Worm (Caenorhabditis elegans): Measurements from ENCODE around the gene Y76B12C.9.

The Y76B12C.9 gene

ce11 chrIV:2077159-2077835, 40.4 kb upstream of the Y76B12C.9 start:
- peak in 1 of 6 experiments; percentile 0 for TF ChIP-seq elt-3 (tag; optimal IDR thresholded peaks at IDR 0.05)
- no peak for TF ChIP-seq sptf-1 (tag; optimal IDR thresholded peaks at IDR 0.05)
- TF ChIP-seq aha-1 (tag; optimal IDR thresholded peaks at IDR 0.05): no peak
- TF ChIP-seq tbx-2 (tag; optimal IDR thresholded peaks at IDR 0.05): peak; percentile 34
- no peak for TF ChIP-seq pqm-1 (tag; optimal IDR thresholded peaks at IDR 0.05)
- peak; percentile 48 for TF ChIP-seq nhr-47 (tag; optimal IDR thresholded peaks at IDR 0.05)
- no peak for TF ChIP-seq ces-1 (GFP tag; optimal IDR thresholded peaks at IDR 0.05)
- no peak for TF ChIP-seq ceh-63 (GFP tag; optimal IDR thresholded peaks at IDR 0.05)
- no peak for TF ChIP-seq zag-1 (tag; optimal IDR thresholded peaks at IDR 0.05)
- TF ChIP-seq egl-27 (tag; optimal IDR thresholded peaks at IDR 0.05): no peak
- TF ChIP-seq lin-14 (GFP tag; optimal IDR thresholded peaks at IDR 0.05): peak; percentile 52
- no peak for TF ChIP-seq mep-1 (tag; optimal IDR thresholded peaks at IDR 0.05)
- no peak for TF ChIP-seq efl-1 (optimal IDR thresholded peaks at IDR 0.05)
- peak in 1 of 2 experiments; percentile 54 for TF ChIP-seq efl-1 (GFP tag; optimal IDR thresholded peaks at IDR 0.05 in 1 of 2)
- TF ChIP-seq fkh-8 (tag; optimal IDR thresholded peaks at IDR 0.05): peak; percentile 37
- TF ChIP-seq nhr-71 (tag; optimal IDR thresholded peaks at IDR 0.05): peak; percentile 52
- TF ChIP-seq ztf-11 (tag; optimal IDR thresholded peaks at IDR 0.05): no peak

ce11 chrIV:2065895-2066294, 29.0 kb upstream of the Y76B12C.9 start, which contains the start of gene arrd-26:
TSS of gene arrd-26 (plus strand) at chrIV:2066195.
- TF ChIP-seq efl-1 (optimal IDR thresholded peaks at IDR 0.05) (no peak), efl-1 (GFP tag; optimal IDR thresholded peaks at IDR 0.05 in 1 of 2) (peak in 1 of 2 experiments; percentile 85), ztf-11 (tag; optimal IDR thresholded peaks at IDR 0.05) (no peak), lin-14 (GFP tag; optimal IDR thresholded peaks at IDR 0.05) (peak; percentile 34)

- TF ChIP-seq fos-1 (tag; optimal IDR thresholded peaks at IDR 0.05) (no peak), tbx-2 (tag; optimal IDR thresholded peaks at IDR 0.05) (no peak), efl-1 (optimal IDR thresholded peaks at IDR 0.05) (no peak), efl-1 (GFP tag; optimal IDR thresholded peaks at IDR 0.05 in 1 of 2) (peak in 1 of 2 experiments; percentile 88), ceh-8 (GFP tag; optimal IDR thresholded peaks at IDR 0.05) (no peak)
Measured at ce11 chrIV:2059011-2059410, 22.1 kb upstream of the Y76B12C.9 start, which contains the start of gene R05C11.2. TSS of gene R05C11.2 (minus strand) at chrIV:2059111.

- TF ChIP-seq aly-2 (tag; optimal IDR thresholded peaks at IDR 0.05) (no peak), tbx-2 (tag; optimal IDR thresholded peaks at IDR 0.05) (no peak), nhr-20 (tag; optimal IDR thresholded peaks at IDR 0.05) (no peak), unc-30 (tag; optimal IDR thresholded peaks at IDR 0.05) (no peak), aha-1 (tag; optimal IDR thresholded peaks at IDR 0.05) (no peak), elt-2 (tag; optimal IDR thresholded peaks at IDR 0.05) (no peak), tlp-1 (tag; optimal IDR thresholded peaks at IDR 0.05) (no peak), nhr-76 (tag; optimal IDR thresholded peaks at IDR 0.05) (no peak), lin-15B (tag; optimal IDR thresholded peaks at IDR 0.05) (no peak), mep-1 (tag; optimal IDR thresholded peaks at IDR 0.05) (no peak), mab-9 (GFP tag; IDR thresholded peaks at IDR 0.05) (no peak), lin-14 (GFP tag; optimal IDR thresholded peaks at IDR 0.05) (no peak), sptf-1 (tag; optimal IDR thresholded peaks at IDR 0.05) (no peak), fkh-10 (GFP tag; optimal IDR thresholded peaks at IDR 0.05) (no peak), hlh-17 (GFP tag; optimal IDR thresholded peaks at IDR 0.05; ENCODE audit: borderline replicate concordance) (no peak), pqm-1 (tag; optimal IDR thresholded peaks at IDR 0.05) (no peak), efl-1 (optimal IDR thresholded peaks at IDR 0.05) (no peak), efl-1 (GFP tag; optimal IDR thresholded peaks at IDR 0.05 in 1 of 2) (no peak), pag-3 (tag; optimal IDR thresholded peaks at IDR 0.05; ENCODE audit: borderline replicate concordance, insufficient read depth) (no peak), ztf-11 (tag; optimal IDR thresholded peaks at IDR 0.05) (no peak)
Measured at ce11 chrIV:2057462-2057861, 20.6 kb upstream of the Y76B12C.9 start.

ce11 chrIV:2053591-2053990, 16.7 kb upstream of the Y76B12C.9 start:
- no peak for TF ChIP-seq nhr-84 (tag; optimal IDR thresholded peaks at IDR 0.05)
- TF ChIP-seq lin-35 (GFP tag; optimal IDR thresholded peaks at IDR 0.05): peak in 1 of 2 experiments; percentile 23
- TF ChIP-seq blmp-1 (tag; optimal IDR thresholded peaks at IDR 0.05): no peak
- no peak for TF ChIP-seq lin-13 (GFP tag; optimal IDR thresholded peaks at IDR 0.05)
- no peak for TF ChIP-seq hlh-17 (GFP tag; optimal IDR thresholded peaks at IDR 0.05; ENCODE audit: borderline replicate concordance)
- no peak for TF ChIP-seq nhr-90 (tag; optimal IDR thresholded peaks at IDR 0.05; ENCODE audit: poor library complexity)
- TF ChIP-seq lsy-2 (tag; optimal IDR thresholded peaks at IDR 0.05): peak; percentile 27 to 63
- TF ChIP-seq swsn-7 (tag; optimal IDR thresholded peaks at IDR 0.05): peak; percentile 38
- no peak for TF ChIP-seq elt-2 (tag; optimal IDR thresholded peaks at IDR 0.05)
- no peak for TF ChIP-seq unc-62 (GFP tag; optimal IDR thresholded peaks at IDR 0.05)
- TF ChIP-seq C04F5.9 (tag; optimal IDR thresholded peaks at IDR 0.05): no peak
- TF ChIP-seq unc-130 (tag; optimal IDR thresholded peaks at IDR 0.05): no peak
- TF ChIP-seq ces-1 (GFP tag; optimal IDR thresholded peaks at IDR 0.05): peak; percentile 60
- no peak for TF ChIP-seq zag-1 (tag; optimal IDR thresholded peaks at IDR 0.05)
- no peak for TF ChIP-seq tlp-1 (tag; optimal IDR thresholded peaks at IDR 0.05)
- no peak for TF ChIP-seq snpc-4 (tag; optimal IDR thresholded peaks at IDR 0.05)
- TF ChIP-seq fkh-10 (GFP tag; optimal IDR thresholded peaks at IDR 0.05): peak; percentile 89
- peak in 1 of 3 experiments; percentile 24 for TF ChIP-seq ceh-82 (tag; optimal IDR thresholded peaks at IDR 0.05)

Measured in whole organism, L1 larva.